Worm (Caenorhabditis elegans): ENCODE data around the gene ttr-46.
A peak's percentile ranks its signal among the peaks of the same experiment; 100 is the strongest.

Gene ttr-46

DNA sequence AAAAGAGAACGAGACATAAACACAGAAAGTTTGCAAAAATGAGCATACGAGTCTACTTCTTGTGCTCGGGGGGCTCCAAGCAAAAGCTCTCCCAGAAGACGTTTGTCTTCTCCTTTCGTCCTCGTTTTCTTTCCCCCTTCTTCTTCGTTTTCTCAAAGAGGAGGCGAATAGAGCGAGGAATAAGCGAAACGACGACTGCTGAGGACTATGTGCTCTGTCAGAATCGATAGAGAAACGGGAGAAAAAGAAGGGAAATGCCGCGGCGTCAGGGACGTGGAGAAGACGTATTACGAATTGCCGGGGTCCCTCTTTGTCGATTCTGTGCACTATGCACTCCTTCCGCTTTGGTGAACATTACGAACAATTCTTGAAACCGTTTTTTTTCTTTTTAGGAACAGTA lies 27.4 kb downstream of the ttr-46 start (continued):
- TF ChIP-seq ztf-22 (GFP tag; optimal IDR thresholded peaks at IDR 0.05) (no peak), snpc-3.4 (tag; optimal IDR thresholded peaks at IDR 0.05) (peak; percentile 16), K11D2.4 (GFP tag; IDR thresholded peaks at IDR 0.05) (no peak), ceh-79 (tag; optimal IDR thresholded peaks at IDR 0.05) (no peak), lin-54 (GFP tag; optimal IDR thresholded peaks at IDR 0.05) (no peak), xnd-1 (tag; optimal IDR thresholded peaks at IDR 0.05) (no peak), nhr-120 (GFP tag; IDR thresholded peaks at IDR 0.05) (no peak), snpc-1.1 (tag; optimal IDR thresholded peaks at IDR 0.05; ENCODE audit: insufficient read depth) (no peak), ceh-100 (GFP tag; IDR thresholded peaks at IDR 0.05) (peak; percentile 18; the same call in 1 of the 2 replicates), F39B2.1 (GFP tag; IDR thresholded peaks at IDR 0.05) (no peak), hsf-1 (GFP tag; IDR thresholded peaks at IDR 0.05) (peak; percentile 71; the same call in 1 of the 2 replicates), egl-18 (GFP tag; IDR thresholded peaks at IDR 0.05) (peak; percentile 71; the same call in 1 of the 2 replicates), ZK185.1 (tag; optimal IDR thresholded peaks at IDR 0.05; ENCODE audit: poor library complexity, severe bottlenecking) (peak; percentile 21), ccch-3 (GFP tag; optimal IDR thresholded peaks at IDR 0.05) (no peak), C06A6.2 (GFP tag; conservative IDR thresholded peaks at IDR 0.05) (no peak), atf-7 (tag; optimal IDR thresholded peaks at IDR 0.05) (peak; percentile 28), nhr-80 (tag; optimal IDR thresholded peaks at IDR 0.05) (no peak), pbrm-1 (GFP tag; IDR thresholded peaks at IDR 0.05) (peak; percentile 58; the same call in 1 of the 2 replicates), attf-3 (GFP tag; conservative IDR thresholded peaks at IDR 0.05) (0 out of 2 replicates have a peak, but pooled peaks have one; percentile 23), sptf-2 (GFP tag; optimal IDR thresholded peaks at IDR 0.05) (no peak), Y56A3A.18 (GFP tag; IDR thresholded peaks at IDR 0.05) (no peak), ceh-27 (GFP tag; optimal IDR thresholded peaks at IDR 0.05) (peak; percentile 39), ztf-26 (tag; optimal IDR thresholded peaks at IDR 0.05) (no peak), rec-8 (tag; optimal IDR thresholded peaks at IDR 0.05) (no peak), cebp-1 (GFP tag; IDR thresholded peaks at IDR 0.05) (no peak), cebp-1 (tag; optimal IDR thresholded peaks at IDR 0.05) (peak; percentile 46), Y79H2A.3 (GFP tag; conservative IDR thresholded peaks at IDR 0.05) (no peak), F23B12.7 (tag; optimal IDR thresholded peaks at IDR 0.05; ENCODE audit: insufficient read depth) (no peak), zim-3 (tag; optimal IDR thresholded peaks at IDR 0.05) (no peak), lsl-1 (GFP tag; optimal IDR thresholded peaks at IDR 0.05) (no peak), ztf-25 (GFP tag; IDR thresholded peaks at IDR 0.05) (no peak), egrh-3 (GFP tag; IDR thresholded peaks at IDR 0.05) (no peak), attf-6 (GFP tag; IDR thresholded peaks at IDR 0.05) (0 out of 2 replicates have a peak, but pooled peaks have one; percentile 11), akir-1 (GFP tag; optimal IDR thresholded peaks at IDR 0.05) (no peak), B0035.1 (tag; optimal IDR thresholded peaks at IDR 0.05) (no peak), somi-1 (GFP tag; optimal IDR thresholded peaks at IDR 0.05) (no peak), nhr-90 (tag; optimal IDR thresholded peaks at IDR 0.05) (no peak), ets-4 (GFP tag; optimal IDR thresholded peaks at IDR 0.05) (no peak), nhr-179 (tag; optimal IDR thresholded peaks at IDR 0.05) (no peak), lin-40 (tag; optimal IDR thresholded peaks at IDR 0.05) (no peak), dpl-1 (GFP tag; optimal IDR thresholded peaks at IDR 0.05) (no peak), hmg-1.2 (GFP tag; IDR thresholded peaks at IDR 0.05) (0 out of 2 replicates have a peak, but pooled peaks have one; percentile 19), ama-1 (optimal IDR thresholded peaks at IDR 0.05) (no peak), ama-1 (GFP tag; optimal IDR thresholded peaks at IDR 0.05) (no peak)

Data from whole organism, young adult.